Worm (Caenorhabditis elegans) whole organism, L2 larva: Measurements from ENCODE around the gene W05B10.6.

Source experiments
- F13H6.1 ChIP-seq: sonication (generic microtip); optimal IDR thresholded peaks from 2 replicates; lab custom pipeline; 2016; ENCODE audit warnings: missing genetic modification characterization, missing compliant biosample characterization
- Y55F3AM.14 ChIP-seq: fragments of 200-800 bp; sonication (Bioruptor generic); optimal IDR thresholded peaks from 2 replicates; lab custom pipeline; 2018; ENCODE audit warnings: mild to moderate bottlenecking, missing genetic modification characterization, missing compliant biosample characterization
- ZK546.5 ChIP-seq: sonication (generic microtip); optimal IDR thresholded peaks from 2 replicates; lab custom pipeline; 2017; ENCODE audit warnings: missing biosample characterization, missing genetic modification characterization
- ama-1 ChIP-seq: fragments of 150-350 bp; optimal IDR thresholded peaks from 2 replicates; lab custom pipeline; 2018; ENCODE audit warnings: inconsistent platforms
- ceh-16 ChIP-seq: fragments of 150-350 bp; optimal IDR thresholded peaks from 2 replicates; lab custom pipeline; 2014; ENCODE audit warnings: missing biosample characterization, missing genetic modification characterization
- ceh-82 ChIP-seq: fragments of 150-350 bp; optimal IDR thresholded peaks from 2 replicates; lab custom pipeline; 2014; ENCODE audit warnings: missing biosample characterization, missing genetic modification characterization
- crh-2 ChIP-seq: sonication (generic microtip); optimal IDR thresholded peaks from 2 replicates; lab custom pipeline; 2017; ENCODE audit warnings: missing biosample characterization, missing genetic modification characterization
- egl-27 ChIP-seq: sonication (generic microtip); optimal IDR thresholded peaks from 3 replicates; lab custom pipeline; 2017; ENCODE audit warnings: missing biosample characterization, missing genetic modification reagents, missing genetic modification characterization
- elt-1 ChIP-seq: fragments of 150-350 bp; optimal IDR thresholded peaks from 2 replicates; lab custom pipeline; 2014; ENCODE audit warnings: missing biosample characterization, missing genetic modification characterization
- elt-3 ChIP-seq: sonication (generic microtip); optimal IDR thresholded peaks from 2 replicates; lab custom pipeline; 2017; ENCODE audit warnings: missing biosample characterization, missing genetic modification characterization
- gmeb-1 ChIP-seq: fragments of 150-350 bp; optimal IDR thresholded peaks from 2 replicates; lab custom pipeline; 2014; ENCODE audit warnings: missing biosample characterization, missing genetic modification characterization
- lin-11 ChIP-seq: fragments of 150-350 bp; sonication (generic microtip); optimal IDR thresholded peaks from 2 replicates; lab custom pipeline; 2014; ENCODE audit warnings: missing biosample characterization, missing genetic modification characterization, inconsistent platforms, mixed read lengths
- lin-39 ChIP-seq: fragments of 150-350 bp; optimal IDR thresholded peaks from 2 replicates; lab custom pipeline; 2014; ENCODE audit warnings: missing biosample characterization, missing genetic modification reagents, missing genetic modification characterization
- lsy-2 ChIP-seq, 2 experiments: fragments of 150-350 bp in 1 of 2; sonication (generic microtip) in 1 of 2; optimal IDR thresholded peaks; 2 replicates each; lab custom pipeline; 2014 to 2017; ENCODE audit warnings: missing biosample characterization in 2 of 2, missing genetic modification characterization in 2 of 2
- mab-5 ChIP-seq: fragments of 150-350 bp; optimal IDR thresholded peaks from 2 replicates; lab custom pipeline; 2014; ENCODE audit warnings: missing biosample characterization, missing genetic modification characterization
- mdl-1 ChIP-seq, 2 experiments: fragments of 150-350 bp in 1 of 2; sonication (generic microtip) in 1 of 2; optimal IDR thresholded peaks; 2 replicates each; lab custom pipeline; 2017; ENCODE audit warnings: missing biosample characterization in 2 of 2, missing genetic modification characterization in 2 of 2
- nhr-10 ChIP-seq: sonication (generic microtip); optimal IDR thresholded peaks from 2 replicates; lab custom pipeline; 2017; ENCODE audit warnings: missing biosample characterization, missing genetic modification characterization
- nhr-12 ChIP-seq: fragments of 150-350 bp; optimal IDR thresholded peaks from 2 replicates; lab custom pipeline; 2014; ENCODE audit warnings: missing biosample characterization, missing genetic modification characterization
- nhr-129 ChIP-seq: fragments of 150-350 bp; optimal IDR thresholded peaks from 2 replicates; lab custom pipeline; 2014; ENCODE audit warnings: missing biosample characterization, missing genetic modification characterization
- nhr-21 ChIP-seq: fragments of 150-350 bp; optimal IDR thresholded peaks from 2 replicates; lab custom pipeline; 2014; ENCODE audit warnings: missing biosample characterization, missing genetic modification characterization
- nhr-23 ChIP-seq: fragments of 150-350 bp; optimal IDR thresholded peaks from 2 replicates; lab custom pipeline; 2014; ENCODE audit warnings: missing biosample characterization, missing genetic modification reagents, missing genetic modification characterization
- nhr-237 ChIP-seq: fragments of 150-350 bp; optimal IDR thresholded peaks from 2 replicates; lab custom pipeline; 2014; ENCODE audit warnings: missing biosample characterization, missing genetic modification characterization
- nhr-25 ChIP-seq: fragments of 150-350 bp; sonication (generic microtip); optimal IDR thresholded peaks from 3 replicates; lab custom pipeline; 2014; ENCODE audit warnings: missing biosample characterization, missing genetic modification characterization
- nhr-77 ChIP-seq: fragments of 150-350 bp; optimal IDR thresholded peaks from 2 replicates; lab custom pipeline; 2014; ENCODE audit warnings: missing biosample characterization, missing genetic modification characterization
- peb-1 ChIP-seq: fragments of 150-350 bp; optimal IDR thresholded peaks from 2 replicates; lab custom pipeline; 2014; ENCODE audit warnings: missing biosample characterization, missing genetic modification characterization
- sem-4 ChIP-seq: fragments of 150-350 bp; optimal IDR thresholded peaks from 2 replicates; lab custom pipeline; 2014; ENCODE audit warnings: missing biosample characterization, missing genetic modification reagents, missing genetic modification characterization
- skn-1 ChIP-seq: sonication (generic microtip); optimal IDR thresholded peaks from 2 replicates; lab custom pipeline; 2017; ENCODE audit warnings: missing biosample characterization, missing genetic modification characterization
- sma-3 ChIP-seq: sonication (generic microtip); optimal IDR thresholded peaks from 2 replicates; lab custom pipeline; 2016; ENCODE audit warnings: missing genetic modification reagents, missing genetic modification characterization, missing compliant biosample characterization
- sma-9 ChIP-seq, 2 experiments: fragments of 150-350 bp in 1 of 2; sonication (generic microtip) in 1 of 2; optimal IDR thresholded peaks; 2 replicates each; lab custom pipeline; 2014 to 2016; ENCODE audit warnings: missing genetic modification characterization in 2 of 2, mild to moderate bottlenecking in 1 of 2, missing biosample characterization in 1 of 2, missing compliant biosample characterization in 1 of 2, missing genetic modification reagents in 1 of 2, moderate library complexity in 1 of 2
- snpc-4 ChIP-seq: fragments of 150-350 bp; optimal IDR thresholded peaks from 2 replicates; lab custom pipeline; 2014; ENCODE audit warnings: missing biosample characterization, missing genetic modification characterization
- unc-39 ChIP-seq: fragments of 150-350 bp; optimal IDR thresholded peaks from 2 replicates; lab custom pipeline; 2014; ENCODE audit warnings: missing biosample characterization, missing genetic modification characterization
- unc-55 ChIP-seq: fragments of 150-350 bp; sonication (generic microtip); optimal IDR thresholded peaks from 3 replicates; lab custom pipeline; 2014; ENCODE audit warnings: missing biosample characterization, missing genetic modification reagents, missing genetic modification characterization
- unc-62 ChIP-seq: fragments of 150-350 bp; optimal IDR thresholded peaks from 2 replicates; lab custom pipeline; 2014; ENCODE audit warnings: missing biosample characterization, missing genetic modification reagents, missing genetic modification characterization
- zag-1 ChIP-seq: fragments of 150-350 bp; optimal IDR thresholded peaks from 2 replicates; lab custom pipeline; 2014; ENCODE audit warnings: missing biosample characterization, missing genetic modification characterization
- ztf-11 ChIP-seq: sonication (generic microtip); optimal IDR thresholded peaks from 2 replicates; lab custom pipeline; 2017; ENCODE audit warnings: missing biosample characterization, missing genetic modification characterization
- ztf-4 ChIP-seq: fragments of 150-350 bp; optimal IDR thresholded peaks from 2 replicates; lab custom pipeline; 2014; ENCODE audit warnings: missing biosample characterization, missing genetic modification characterization

W05B10.6 gene

ce11 chrV:12649636-12650035 is 8.4 kb downstream of the W05B10.6 start, which contains the start of gene lin-25 (continued):
- TF ChIP-seq nhr-12 (tag; lab: Kevin White, UChicago) (no peak), ztf-4 (tag; lab: Kevin White, UChicago) (no peak), lin-11 (tag; lab: Kevin White, UChicago) (no peak), sma-3 (no peak), F13H6.1 (tag; lab: Kevin White, UChicago) (no peak), mab-5 (no peak), ZK546.5 (tag; lab: Kevin White, UChicago) (no peak), nhr-10 (no peak), nhr-129 (peak; percentile 54), sem-4 (no peak), peb-1 (no peak), unc-55 (GFP tag; lab: Kevin White, UChicago) (peak; percentile 60), nhr-237 (no peak), gmeb-1 (no peak)

- TF ChIP-seq ceh-16: no peak
- no peak for TF ChIP-seq mdl-1 (tag; optimal IDR thresholded peaks at IDR 0.05; lab: Kevin White, UChicago)
- no peak for TF ChIP-seq lin-39 (tag; lab: Kevin White, UChicago)
- TF ChIP-seq unc-62 (GFP tag; lab: Kevin White, UChicago): no peak
- TF ChIP-seq gmeb-1: no peak
- no peak for TF ChIP-seq unc-55 (GFP tag; lab: Kevin White, UChicago)
- no peak for TF ChIP-seq sma-3
- TF ChIP-seq elt-1 (tag; lab: Kevin White, UChicago): no peak
- TF ChIP-seq nhr-237: no peak
- TF ChIP-seq nhr-129: no peak
- TF ChIP-seq ama-1 (lab: Kevin White, UChicago): no peak
- no peak for TF ChIP-seq ZK546.5 (tag; lab: Kevin White, UChicago)
- TF ChIP-seq nhr-77: no peak
- TF ChIP-seq sma-9 (GFP tag; optimal IDR thresholded peaks at IDR 0.05; lab: Kevin White, UChicago): no peak
- TF ChIP-seq sma-9 (tag; optimal IDR thresholded peaks at IDR 0.05; lab: Kevin White, UChicago): no peak
- TF ChIP-seq ztf-11 (tag; lab: Kevin White, UChicago): no peak
Observed at ce11 chrV:12649213-12649612, 8.8 kb downstream of the W05B10.6 start, which contains the start of gene gpa-9. Gene gpa-9, minus strand, starts transcription at chrV:12649313.

- no peak for TF ChIP-seq nhr-25 (tag; lab: Kevin White, UChicago)
- no peak for TF ChIP-seq Y55F3AM.14 (GFP tag; lab: Kevin White, UChicago)
Observed at ce11 chrV:12644500-12644899, 13.5 kb downstream of the W05B10.6 start, which contains the start of gene F56H9.8. Gene F56H9.8, plus strand, starts transcription at chrV:12644800.

- TF ChIP-seq lsy-2 (tag; optimal IDR thresholded peaks at IDR 0.05; lab: Kevin White, UChicago) (no peak), skn-1 (tag; lab: Kevin White, UChicago) (no peak), elt-3 (no peak), ztf-11 (tag; lab: Kevin White, UChicago) (no peak), unc-62 (GFP tag; lab: Kevin White, UChicago) (no peak), zag-1 (tag; lab: Kevin White, UChicago) (no peak), Y55F3AM.14 (GFP tag; lab: Kevin White, UChicago) (no peak), nhr-23 (no peak), crh-2 (tag; lab: Kevin White, UChicago) (no peak), peb-1 (no peak), nhr-21 (tag; lab: Kevin White, UChicago) (no peak), lin-39 (tag; lab: Kevin White, UChicago) (no peak), snpc-4 (tag; lab: Kevin White, UChicago) (no peak), mab-5 (no peak), egl-27 (tag; lab: Kevin White, UChicago) (no peak), ceh-16 (no peak), unc-55 (GFP tag; lab: Kevin White, UChicago) (no peak), ztf-4 (tag; lab: Kevin White, UChicago) (no peak), ceh-82 (tag; lab: Kevin White, UChicago) (no peak), unc-39 (tag; lab: Kevin White, UChicago) (no peak)
Observed at ce11 chrV:12640384-12640783, 17.7 kb downstream of the W05B10.6 start, which contains the start of gene gpa-8. Gene gpa-8, minus strand, starts transcription at chrV:12640484.
